Worm (Caenorhabditis elegans) whole organism, L3 larva: ENCODE results near the gene C06H2.2.
A peak's percentile ranks its signal among the peaks of the same experiment; 100 is the strongest.

ENCODE experiments used
- ama-1 ChIP-seq: fragments of 150-350 bp; optimal IDR thresholded peaks from 2 replicates; lab custom pipeline; 2018
- ceh-82 ChIP-seq: fragments of 150-350 bp; optimal IDR thresholded peaks from 2 replicates; lab custom pipeline; 2014; ENCODE audit warnings: missing biosample characterization, missing genetic modification characterization
- elt-2 ChIP-seq: sonication (generic microtip); optimal IDR thresholded peaks from 2 replicates; lab custom pipeline; 2016; ENCODE audit warnings: missing genetic modification reagents, mild to moderate bottlenecking, missing genetic modification characterization, missing compliant biosample characterization
- pha-4 ChIP-seq: fragments of 150-350 bp; optimal IDR thresholded peaks from 2 replicates; lab custom pipeline; 2014; ENCODE audit warnings: missing biosample characterization, missing genetic modification reagents, missing genetic modification characterization
- pqm-1 ChIP-seq: fragments of 150-350 bp; optimal IDR thresholded peaks from 2 replicates; lab custom pipeline; 2017; ENCODE audit warnings: missing biosample characterization, missing genetic modification characterization, inconsistent platforms
- ztf-11 ChIP-seq: fragments of 150-350 bp; optimal IDR thresholded peaks from 2 replicates; lab custom pipeline; 2014; ENCODE audit warnings: missing biosample characterization, missing genetic modification characterization

DNA sequence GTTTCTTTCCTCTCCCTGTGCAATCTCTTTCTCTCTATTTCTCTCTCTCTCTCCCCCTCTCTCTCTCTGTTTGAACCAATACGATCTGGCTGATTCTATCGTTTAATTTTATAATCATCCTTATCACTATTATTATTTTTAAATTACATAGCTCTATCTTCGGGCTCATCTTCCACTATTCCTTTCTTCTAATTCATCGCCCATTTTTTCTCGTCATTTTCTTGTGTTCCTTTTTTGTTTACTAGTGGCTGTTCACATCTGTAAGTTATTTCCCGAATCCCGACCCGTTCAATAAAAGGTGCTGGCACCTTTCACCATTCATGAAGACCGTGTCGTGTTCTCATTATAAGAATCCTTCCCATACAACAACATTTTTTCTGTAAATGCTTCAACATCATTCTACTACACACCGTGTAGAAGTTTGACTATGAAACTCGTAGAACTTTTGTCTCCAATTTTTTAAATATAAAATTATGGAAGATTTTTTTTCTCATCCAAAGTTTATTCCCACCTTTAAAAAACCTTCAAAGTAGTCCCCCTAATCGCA lies 6.8 kb upstream of the C06H2.2 start:
- no peak for TF ChIP-seq ztf-11 (tag; lab: Kevin White, UChicago)
- no peak for TF ChIP-seq elt-2 (tag; lab: Kevin White, UChicago)
- TF ChIP-seq ceh-82 (tag; lab: Kevin White, UChicago) = no peak
- TF ChIP-seq pqm-1 (tag; lab: Kevin White, UChicago) = no peak
- peak; percentile 17 for TF ChIP-seq ama-1
- no peak for TF ChIP-seq pha-4 (tag; lab: Kevin White, UChicago)
